Worm (Caenorhabditis elegans) whole organism, late embryonic: ENCODE results near the gene crt-1.

Experiments
- C08G9.2 ChIP-seq: sonication (generic microtip); optimal IDR thresholded peaks from 2 replicates; lab custom pipeline; 2016; ENCODE audit warnings: mild to moderate bottlenecking, missing genetic modification characterization, moderate library complexity, missing compliant biosample characterization
- K09A11.1 ChIP-seq: sonication (generic microtip); optimal IDR thresholded peaks from 2 replicates; lab custom pipeline; 2017; ENCODE audit warnings: antibody characterized with exemption, mild to moderate bottlenecking, missing genetic modification characterization, missing compliant biosample characterization; ENCODE audit not compliant: insufficient read depth
- Y22D7AL.16 ChIP-seq: sonication (generic microtip); optimal IDR thresholded peaks from 2 replicates; lab custom pipeline; 2016; ENCODE audit warnings: missing genetic modification characterization, missing compliant biosample characterization
- ceh-31 ChIP-seq: sonication (generic microtip); optimal IDR thresholded peaks from 2 replicates; lab custom pipeline; 2016; ENCODE audit warnings: missing genetic modification characterization, missing compliant biosample characterization
- ceh-34 ChIP-seq: sonication (generic microtip); optimal IDR thresholded peaks from 2 replicates; lab custom pipeline; 2016; ENCODE audit warnings: mild to moderate bottlenecking, missing genetic modification characterization, missing compliant biosample characterization
- ceh-45 ChIP-seq: fragments of 200-800 bp; sonication (Bioruptor generic); IDR thresholded peaks from 2 replicates; pipeline ENCODE4 v1.3.6; 2022; ENCODE audit warnings: missing genetic modification reagents, missing genetic modification characterization, missing compliant biosample characterization
- ceh-48 ChIP-seq: sonication (generic microtip); optimal IDR thresholded peaks from 2 replicates; lab custom pipeline; 2016; ENCODE audit warnings: missing genetic modification characterization, inconsistent platforms, missing compliant biosample characterization
- ceh-9 ChIP-seq: sonication (generic microtip); optimal IDR thresholded peaks from 2 replicates; lab custom pipeline; 2016; ENCODE audit warnings: mild to moderate bottlenecking, missing genetic modification characterization, inconsistent platforms, missing compliant biosample characterization
- dmd-4 ChIP-seq: sonication (generic microtip); optimal IDR thresholded peaks from 2 replicates; lab custom pipeline; 2016; ENCODE audit warnings: borderline replicate concordance, missing genetic modification characterization, missing compliant biosample characterization
- elt-2 ChIP-seq: sonication (generic microtip); optimal IDR thresholded peaks from 2 replicates; lab custom pipeline; 2016; ENCODE audit warnings: missing genetic modification reagents, missing genetic modification characterization, missing compliant biosample characterization
- eyg-1 ChIP-seq: sonication (generic microtip); optimal IDR thresholded peaks from 2 replicates; lab custom pipeline; 2016; ENCODE audit warnings: missing genotype, missing genetic modification characterization, missing compliant biosample characterization
- fkh-6 ChIP-seq: sonication (generic microtip); optimal IDR thresholded peaks from 2 replicates; lab custom pipeline; 2016; ENCODE audit warnings: missing genetic modification characterization, missing compliant biosample characterization
- hlh-13 ChIP-seq: fragments of 200-800 bp; sonication (Bioruptor generic); optimal IDR thresholded peaks from 2 replicates; lab custom pipeline; 2018; ENCODE audit warnings: mild to moderate bottlenecking, missing genetic modification characterization, missing compliant biosample characterization
- hlh-15 ChIP-seq: sonication (generic microtip); optimal IDR thresholded peaks from 2 replicates; lab custom pipeline; 2016; ENCODE audit warnings: missing genetic modification characterization, missing compliant biosample characterization
- hlh-30 ChIP-seq: sonication (generic microtip); optimal IDR thresholded peaks from 2 replicates; lab custom pipeline; 2017; ENCODE audit warnings: antibody characterized with exemption, missing genetic modification characterization, missing compliant biosample characterization; ENCODE audit not compliant: insufficient read depth
- hlh-6 ChIP-seq: sonication (generic microtip); optimal IDR thresholded peaks from 2 replicates; lab custom pipeline; 2016; ENCODE audit warnings: missing genotype, missing genetic modification characterization, missing compliant biosample characterization
- lim-6 ChIP-seq: sonication (generic microtip); optimal IDR thresholded peaks from 2 replicates; lab custom pipeline; 2016; ENCODE audit warnings: missing genetic modification characterization, missing compliant biosample characterization
- lin-11 ChIP-seq: fragments of 200-800 bp; sonication (Bioruptor generic); optimal IDR thresholded peaks from 2 replicates; lab custom pipeline; 2018; ENCODE audit warnings: mild to moderate bottlenecking, missing genetic modification characterization, missing compliant biosample characterization
- madf-2 ChIP-seq: sonication (generic microtip); optimal IDR thresholded peaks from 2 replicates; lab custom pipeline; 2017; ENCODE audit warnings: missing genetic modification characterization, missing compliant biosample characterization
- mec-3 ChIP-seq: sonication (generic microtip); optimal IDR thresholded peaks from 2 replicates; lab custom pipeline; 2016; ENCODE audit warnings: borderline replicate concordance, missing genetic modification characterization, missing compliant biosample characterization
- nfya-1 ChIP-seq: sonication (generic microtip); optimal IDR thresholded peaks from 2 replicates; lab custom pipeline; 2017; ENCODE audit warnings: missing genetic modification characterization, mild to moderate bottlenecking, missing compliant biosample characterization, antibody characterized with exemption, moderate library complexity
- nhr-232 ChIP-seq: sonication (generic microtip); optimal IDR thresholded peaks from 2 replicates; lab custom pipeline; 2016; ENCODE audit warnings: missing genetic modification characterization, missing compliant biosample characterization
- pag-3 ChIP-seq: sonication (generic microtip); optimal IDR thresholded peaks from 2 replicates; lab custom pipeline; 2016; ENCODE audit warnings: missing compliant biosample characterization, missing genetic modification characterization, borderline replicate concordance
- pax-1 ChIP-seq: fragments of 150-350 bp; optimal IDR thresholded peaks from 2 replicates; lab custom pipeline; 2014; ENCODE audit warnings: missing biosample characterization, missing genetic modification characterization
- pha-2 ChIP-seq: sonication (generic microtip); optimal IDR thresholded peaks from 2 replicates; lab custom pipeline; 2017; ENCODE audit warnings: mild to moderate bottlenecking, missing genetic modification characterization, missing compliant biosample characterization
- pqm-1 ChIP-seq: sonication (generic microtip); optimal IDR thresholded peaks from 2 replicates; lab custom pipeline; 2016; ENCODE audit warnings: missing genetic modification characterization, missing compliant biosample characterization
- ref-2 ChIP-seq: sonication (generic microtip); optimal IDR thresholded peaks from 2 replicates; lab custom pipeline; 2016; ENCODE audit warnings: missing genetic modification characterization, missing compliant biosample characterization
- rnt-1 ChIP-seq: sonication (generic microtip); optimal IDR thresholded peaks from 2 replicates; lab custom pipeline; 2016; ENCODE audit warnings: missing genetic modification characterization, missing compliant biosample characterization
- sox-2 ChIP-seq: fragments of 200-800 bp; sonication (Bioruptor generic); IDR thresholded peaks from 2 replicates; pipeline ENCODE4 v1.3.6; 2022; ENCODE audit warnings: missing genetic modification reagents, missing genetic modification characterization, missing compliant biosample characterization
- tbx-2 ChIP-seq: sonication (generic microtip); optimal IDR thresholded peaks from 2 replicates; lab custom pipeline; 2016; ENCODE audit warnings: missing genetic modification characterization, missing compliant biosample characterization
- tbx-7 ChIP-seq: sonication (generic microtip); optimal IDR thresholded peaks from 2 replicates; lab custom pipeline; 2016; ENCODE audit warnings: missing genotype, missing genetic modification characterization, missing compliant biosample characterization
- unc-3 ChIP-seq, 2 experiments: fragments of 200-800 bp in 1 of 2; sonication (Bioruptor generic) in 1 of 2; sonication (generic microtip) in 1 of 2; conservative IDR thresholded peaks in 1 of 2; optimal IDR thresholded peaks in 1 of 2; 2 replicates each; pipeline versions ENCODE4 v1.3.6 to Lab custom; 2016 to 2022; ENCODE audit warnings: missing compliant biosample characterization in 2 of 2, missing genetic modification characterization in 2 of 2, missing genetic modification reagents in 1 of 2
- unc-42 ChIP-seq: sonication (generic microtip); optimal IDR thresholded peaks from 2 replicates; lab custom pipeline; 2016; ENCODE audit warnings: missing genotype, missing genetic modification characterization, missing compliant biosample characterization
- unc-55 ChIP-seq: sonication (generic microtip); optimal IDR thresholded peaks from 2 replicates; lab custom pipeline; 2017; ENCODE audit warnings: missing biosample characterization, missing genetic modification reagents, missing genetic modification characterization
- unc-86 ChIP-seq: sonication (generic microtip); optimal IDR thresholded peaks from 2 replicates; lab custom pipeline; 2016; ENCODE audit warnings: missing genetic modification characterization, missing compliant biosample characterization

crt-1 gene

DNA sequence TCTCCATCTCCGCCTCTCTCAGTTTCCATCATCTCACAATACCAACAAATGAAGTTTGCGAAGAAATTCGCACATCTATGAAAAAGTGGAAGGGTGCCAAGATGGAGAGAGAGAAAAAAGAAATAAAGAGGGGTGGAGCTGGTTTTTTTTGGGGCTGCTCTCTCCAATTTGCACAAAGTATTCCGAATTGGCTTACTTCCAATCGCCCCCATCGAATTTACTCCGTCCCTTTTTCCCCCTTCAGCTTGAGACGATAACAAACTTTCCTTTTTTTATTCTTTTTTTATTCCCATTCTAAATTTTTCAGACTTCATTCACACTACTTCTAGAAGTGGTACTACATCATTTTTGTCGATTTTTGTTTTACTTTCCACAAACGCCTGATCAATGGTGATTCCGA is 30.8 kb upstream of the crt-1 start, which contains the start of gene exp-2:
TSS of gene exp-2 (plus strand) at position 301 of the 400 bp plus-strand sequence.
- no peak for TF ChIP-seq tbx-7 (tag; lab: Kevin White, UChicago)
- TF ChIP-seq unc-55 (GFP tag; lab: Kevin White, UChicago) = no peak
- TF ChIP-seq lin-11 (tag; lab: Kevin White, UChicago) = no peak
- no peak for TF ChIP-seq pqm-1 (tag; lab: Kevin White, UChicago)
- TF ChIP-seq ceh-48 (tag; lab: Kevin White, UChicago) = no peak

ce11 chrV:6128355-6128754 is 28.0 kb upstream of the crt-1 start:
- TF ChIP-seq rnt-1 (tag; lab: Kevin White, UChicago) (no peak), pax-1 (tag; lab: Kevin White, UChicago) (no peak), hlh-30 (no peak), nhr-232 (tag; lab: Kevin White, UChicago) (no peak), eyg-1 (no peak), tbx-2 (tag; lab: Kevin White, UChicago) (no peak)
- TF ChIP-seq, all 69 proteins: peak for 0

- TF ChIP-seq hlh-15 (no peak), sox-2 (GFP tag; lab: Robert Waterston, UW) (no peak), elt-2 (tag; lab: Kevin White, UChicago) (no peak), madf-2 (tag; lab: Kevin White, UChicago) (no peak), mec-3 (tag; lab: Kevin White, UChicago) (no peak), unc-3 (GFP tag; conservative IDR thresholded peaks at IDR 0.05; lab: Robert Waterston, UW) (no peak), unc-3 (tag; optimal IDR thresholded peaks at IDR 0.05; lab: Kevin White, UChicago) (no peak), nfya-1 (tag; lab: Kevin White, UChicago) (no peak), pag-3 (tag; lab: Kevin White, UChicago) (no peak), hlh-6 (tag; lab: Kevin White, UChicago) (no peak), fkh-6 (tag; lab: Kevin White, UChicago) (no peak), K09A11.1 (tag; lab: Kevin White, UChicago) (no peak), hlh-13 (GFP tag; lab: Kevin White, UChicago) (no peak), ceh-31 (tag; lab: Kevin White, UChicago) (no peak), ceh-9 (tag; lab: Kevin White, UChicago) (no peak), unc-42 (tag; lab: Kevin White, UChicago) (no peak), C08G9.2 (tag; lab: Kevin White, UChicago) (no peak), pqm-1 (tag; lab: Kevin White, UChicago) (no peak), pha-2 (tag; lab: Kevin White, UChicago) (no peak), ceh-45 (GFP tag; lab: Robert Waterston, UW) (no peak)
Observed at ce11 chrV:6121659-6122058, 21.3 kb upstream of the crt-1 start.

- TF ChIP-seq ceh-31 (tag; lab: Kevin White, UChicago) (no peak), nfya-1 (tag; lab: Kevin White, UChicago) (no peak), K09A11.1 (tag; lab: Kevin White, UChicago) (no peak), unc-86 (tag; lab: Kevin White, UChicago) (no peak)
- TF ChIP-seq, all 69 proteins: peak for 0
Observed at ce11 chrV:6120156-6120879, 20.0 kb upstream of the crt-1 start, which contains the start of gene ceh-49. ceh-49 (minus strand) TSS chrV:6120206.

- TF ChIP-seq rnt-1 (tag; lab: Kevin White, UChicago) = no peak
- no peak for TF ChIP-seq hlh-15
- no peak for TF ChIP-seq lim-6
- no peak for TF ChIP-seq ceh-9 (tag; lab: Kevin White, UChicago)
- no peak for TF ChIP-seq ref-2 (tag; lab: Kevin White, UChicago)
- no peak for TF ChIP-seq elt-2 (tag; lab: Kevin White, UChicago)
- no peak for TF ChIP-seq ceh-48 (tag; lab: Kevin White, UChicago)
- no peak for TF ChIP-seq dmd-4 (tag; lab: Kevin White, UChicago)
- no peak for TF ChIP-seq Y22D7AL.16
- no peak for TF ChIP-seq unc-55 (GFP tag; lab: Kevin White, UChicago)
- no peak for TF ChIP-seq pag-3 (tag; lab: Kevin White, UChicago)
- no peak for TF ChIP-seq ceh-34
- TF ChIP-seq unc-3 (GFP tag; conservative IDR thresholded peaks at IDR 0.05; lab: Robert Waterston, UW) = no peak
- no peak for TF ChIP-seq unc-3 (tag; optimal IDR thresholded peaks at IDR 0.05; lab: Kevin White, UChicago)
Observed at ce11 chrV:6117013-6117412, 16.7 kb upstream of the crt-1 start.
